Worm (Caenorhabditis elegans) whole organism, late embryonic: ENCODE data around the gene lyst-1.

Experiments
- K02D7.2 ChIP-seq: sonication (generic microtip); optimal IDR thresholded peaks from 2 replicates; lab custom pipeline; 2017; ENCODE audit warnings: mild to moderate bottlenecking, missing genetic modification characterization, missing compliant biosample characterization
- T23F11.4 ChIP-seq: fragments of 200-800 bp; sonication (Bioruptor generic); optimal IDR thresholded peaks from 2 replicates; lab custom pipeline; 2018; ENCODE audit warnings: mild to moderate bottlenecking, missing genetic modification characterization, missing compliant biosample characterization
- ama-1 ChIP-seq: fragments of 150-350 bp; optimal IDR thresholded peaks from 2 replicates; lab custom pipeline; 2014
- che-1 ChIP-seq: sonication (generic microtip); optimal IDR thresholded peaks from 2 replicates; lab custom pipeline; 2016; ENCODE audit warnings: mild to moderate bottlenecking, missing genetic modification characterization, missing compliant biosample characterization
- dmd-4 ChIP-seq: sonication (generic microtip); optimal IDR thresholded peaks from 2 replicates; lab custom pipeline; 2016; ENCODE audit warnings: borderline replicate concordance, missing genetic modification characterization, missing compliant biosample characterization
- dve-1 ChIP-seq: sonication (generic microtip); optimal IDR thresholded peaks from 2 replicates; lab custom pipeline; 2017; ENCODE audit warnings: antibody characterized with exemption, mild to moderate bottlenecking, missing genetic modification characterization, missing compliant biosample characterization
- fkh-10 ChIP-seq: fragments of 150-350 bp; optimal IDR thresholded peaks from 2 replicates; lab custom pipeline; 2014; ENCODE audit warnings: missing biosample characterization, missing genetic modification reagents, missing genetic modification characterization
- hlh-30 ChIP-seq: sonication (generic microtip); optimal IDR thresholded peaks from 2 replicates; lab custom pipeline; 2017; ENCODE audit warnings: antibody characterized with exemption, missing genetic modification characterization, missing compliant biosample characterization; ENCODE audit not compliant: insufficient read depth
- hlh-6 ChIP-seq: sonication (generic microtip); optimal IDR thresholded peaks from 2 replicates; lab custom pipeline; 2016; ENCODE audit warnings: missing genotype, missing genetic modification characterization, missing compliant biosample characterization
- nfya-1 ChIP-seq: sonication (generic microtip); optimal IDR thresholded peaks from 2 replicates; lab custom pipeline; 2017; ENCODE audit warnings: missing genetic modification characterization, mild to moderate bottlenecking, missing compliant biosample characterization, antibody characterized with exemption, moderate library complexity
- nhr-11 ChIP-seq: fragments of 150-350 bp; optimal IDR thresholded peaks from 2 replicates; lab custom pipeline; 2014; ENCODE audit warnings: missing biosample characterization, missing genetic modification characterization
- pqm-1 ChIP-seq: sonication (generic microtip); optimal IDR thresholded peaks from 2 replicates; lab custom pipeline; 2016; ENCODE audit warnings: missing genetic modification characterization, missing compliant biosample characterization
- sox-2 ChIP-seq: fragments of 200-800 bp; sonication (Bioruptor generic); IDR thresholded peaks from 2 replicates; pipeline ENCODE4 v1.3.6; 2022; ENCODE audit warnings: missing genetic modification reagents, missing genetic modification characterization, missing compliant biosample characterization
- unc-86 ChIP-seq: sonication (generic microtip); optimal IDR thresholded peaks from 2 replicates; lab custom pipeline; 2016; ENCODE audit warnings: missing genetic modification characterization, missing compliant biosample characterization

- TF ChIP-seq che-1 (tag; lab: Kevin White, UChicago): no peak
- TF ChIP-seq fkh-10 (GFP tag; lab: Kevin White, UChicago): no peak
- TF ChIP-seq nhr-11 (tag; lab: Kevin White, UChicago): no peak
- TF ChIP-seq nfya-1 (tag; lab: Kevin White, UChicago): no peak
- TF ChIP-seq unc-86 (tag; lab: Kevin White, UChicago): no peak
- TF ChIP-seq K02D7.2 (tag; lab: Kevin White, UChicago): no peak
- no peak for TF ChIP-seq dve-1 (tag; lab: Kevin White, UChicago)
- TF ChIP-seq T23F11.4 (GFP tag; lab: Kevin White, UChicago): no peak
- TF ChIP-seq pqm-1 (tag; lab: Kevin White, UChicago): no peak
- TF ChIP-seq hlh-6 (tag; lab: Kevin White, UChicago): no peak
- no peak for TF ChIP-seq hlh-30 (tag; lab: Kevin White, UChicago)
- TF ChIP-seq ama-1 (lab: Kevin White, UChicago): no peak
- TF ChIP-seq dmd-4 (tag; lab: Kevin White, UChicago): no peak
- TF ChIP-seq sox-2 (GFP tag; lab: Robert Waterston, UW): no peak
Measured at ce11 chrX:12095200-12095599, 45.8 kb downstream of the lyst-1 start.
